Worm (Caenorhabditis elegans) whole organism, L1 larva: Measurements from ENCODE around the gene ZK622.1.

Experiments
- C16A3.4 ChIP-seq: fragments of 150-350 bp; optimal IDR thresholded peaks from 2 replicates; lab custom pipeline; 2014; ENCODE audit warnings: missing biosample characterization, missing genetic modification characterization
- C34B4.2 ChIP-seq: sonication (generic microtip); optimal IDR thresholded peaks from 2 replicates; lab custom pipeline; 2017; ENCODE audit warnings: mild to moderate bottlenecking, missing genetic modification characterization, missing compliant biosample characterization
- F16B12.6 ChIP-seq: fragments of 150-350 bp; optimal IDR thresholded peaks from 2 replicates; lab custom pipeline; 2014; ENCODE audit warnings: missing biosample characterization, missing genetic modification characterization
- aha-1 ChIP-seq: fragments of 150-350 bp; optimal IDR thresholded peaks from 2 replicates; lab custom pipeline; 2014; ENCODE audit warnings: missing biosample characterization, missing genetic modification characterization
- alr-1 ChIP-seq: fragments of 200-800 bp; sonication (Bioruptor generic); optimal IDR thresholded peaks from 2 replicates; lab custom pipeline; 2018; ENCODE audit warnings: borderline replicate concordance, mild to moderate bottlenecking, missing genetic modification characterization, missing compliant biosample characterization
- aly-2 ChIP-seq: fragments of 150-350 bp; optimal IDR thresholded peaks from 2 replicates; lab custom pipeline; 2014; ENCODE audit warnings: missing biosample characterization, missing genetic modification characterization
- ama-1 ChIP-seq: fragments of 150-350 bp; optimal IDR thresholded peaks from 2 replicates; lab custom pipeline; 2014
- blmp-1 ChIP-seq: fragments of 150-350 bp; optimal IDR thresholded peaks from 2 replicates; lab custom pipeline; 2014; ENCODE audit warnings: missing biosample characterization, missing genetic modification characterization
- ceh-8 ChIP-seq: fragments of 200-800 bp; sonication (Bioruptor generic); optimal IDR thresholded peaks from 2 replicates; lab custom pipeline; 2018; ENCODE audit warnings: mild to moderate bottlenecking, missing genetic modification characterization, moderate library complexity, missing compliant biosample characterization
- ceh-82 ChIP-seq, 3 experiments: fragments of 150-350 bp in 1 of 3; sonication (generic microtip) in 2 of 3; optimal IDR thresholded peaks; 2 replicates each; lab custom pipeline; 2014 to 2017; ENCODE audit warnings: missing biosample characterization in 3 of 3, missing genetic modification characterization in 3 of 3
- ceh-88 ChIP-seq: fragments of 200-800 bp; sonication (Bioruptor generic); IDR thresholded peaks from 2 replicates; pipeline ENCODE4 v1.3.6; 2022; ENCODE audit warnings: missing genetic modification characterization, missing compliant biosample characterization
- ceh-90 ChIP-seq: sonication (generic microtip); optimal IDR thresholded peaks from 2 replicates; lab custom pipeline; 2016; ENCODE audit warnings: missing genetic modification characterization, missing compliant biosample characterization
- efl-1 ChIP-seq, 4 experiments: fragments of 150-350 bp; optimal IDR thresholded peaks in 3 of 4; peaks in 1 of 4; 1 replicate in 1 of 4; 2 replicates in 3 of 4; lab custom pipeline; 2014; ENCODE audit warnings: missing biosample characterization in 2 of 4, missing genetic modification characterization in 2 of 4, missing genetic modification reagents in 2 of 4
- efl-3 ChIP-seq: fragments of 200-800 bp; sonication (Bioruptor generic); optimal IDR thresholded peaks from 2 replicates; lab custom pipeline; 2018; ENCODE audit warnings: mild to moderate bottlenecking, missing genetic modification characterization, missing compliant biosample characterization
- elt-2 ChIP-seq: sonication (generic microtip); optimal IDR thresholded peaks from 2 replicates; lab custom pipeline; 2016; ENCODE audit warnings: missing genetic modification characterization, mild to moderate bottlenecking, inconsistent platforms, missing compliant biosample characterization, missing genetic modification reagents
- elt-3 ChIP-seq, 6 experiments: fragments of 150-350 bp in 1 of 6; sonication (generic microtip); optimal IDR thresholded peaks; 2 replicates each; lab custom pipeline; 2017 to 2018; ENCODE audit warnings: missing biosample characterization in 6 of 6, missing genetic modification characterization in 6 of 6, inconsistent platforms in 1 of 6
- ets-5 ChIP-seq: fragments of 200-800 bp; sonication (Bioruptor generic); IDR thresholded peaks from 2 replicates; pipeline ENCODE4 v1.3.6; 2022; ENCODE audit warnings: missing genetic modification characterization, missing compliant biosample characterization
- hlh-4 ChIP-seq: sonication (generic microtip); optimal IDR thresholded peaks from 2 replicates; lab custom pipeline; 2016; ENCODE audit warnings: mild to moderate bottlenecking, missing genetic modification characterization, missing compliant biosample characterization
- isw-1 ChIP-seq: fragments of 200-800 bp; sonication (Bioruptor generic); IDR thresholded peaks from 2 replicates; pipeline ENCODE4 v1.3.6; 2022; ENCODE audit warnings: missing genetic modification characterization, missing compliant biosample characterization
- lin-13 ChIP-seq: fragments of 150-350 bp; optimal IDR thresholded peaks from 2 replicates; lab custom pipeline; 2014; ENCODE audit warnings: missing biosample characterization, missing genetic modification reagents, missing genetic modification characterization
- lin-14 ChIP-seq: fragments of 200-800 bp; sonication (Bioruptor generic); optimal IDR thresholded peaks from 2 replicates; lab custom pipeline; 2018; ENCODE audit warnings: mild to moderate bottlenecking, missing genetic modification characterization, moderate library complexity, missing compliant biosample characterization
- lin-35 ChIP-seq, 2 experiments: fragments of 150-350 bp; optimal IDR thresholded peaks; 2 replicates each; lab custom pipeline; 2014; ENCODE audit warnings: missing biosample characterization in 2 of 2, missing genetic modification characterization in 2 of 2, missing genetic modification reagents in 2 of 2
- lin-39 ChIP-seq: fragments of 150-350 bp; optimal IDR thresholded peaks from 2 replicates; lab custom pipeline; 2014; ENCODE audit warnings: missing biosample characterization, missing genetic modification reagents, missing genetic modification characterization
- lsy-2 ChIP-seq, 2 experiments: fragments of 150-350 bp; optimal IDR thresholded peaks; 2 replicates each; lab custom pipeline; 2014; ENCODE audit warnings: missing biosample characterization in 2 of 2, missing genetic modification characterization in 2 of 2
- mab-9 ChIP-seq: fragments of 200-800 bp; sonication (Bioruptor generic); IDR thresholded peaks from 2 replicates; pipeline ENCODE4 v1.3.6; 2022; ENCODE audit warnings: missing genetic modification reagents, missing genetic modification characterization, missing compliant biosample characterization
- mef-2 ChIP-seq: fragments of 150-350 bp; optimal IDR thresholded peaks from 2 replicates; lab custom pipeline; 2014; ENCODE audit warnings: missing biosample characterization, missing genetic modification characterization
- mep-1 ChIP-seq: fragments of 150-350 bp; optimal IDR thresholded peaks from 2 replicates; lab custom pipeline; 2014; ENCODE audit warnings: missing biosample characterization, missing genetic modification characterization
- nhr-11 ChIP-seq: fragments of 150-350 bp; optimal IDR thresholded peaks from 2 replicates; lab custom pipeline; 2014; ENCODE audit warnings: missing biosample characterization, missing genetic modification characterization
- nhr-12 ChIP-seq: sonication (generic microtip); optimal IDR thresholded peaks from 2 replicates; lab custom pipeline; 2017; ENCODE audit warnings: missing biosample characterization, missing genetic modification characterization
- nhr-20 ChIP-seq: sonication (generic microtip); optimal IDR thresholded peaks from 2 replicates; lab custom pipeline; 2016; ENCODE audit warnings: mild to moderate bottlenecking, missing genetic modification characterization, missing compliant biosample characterization
- nhr-76 ChIP-seq: sonication (generic microtip); optimal IDR thresholded peaks from 2 replicates; lab custom pipeline; 2017; ENCODE audit warnings: missing biosample characterization, missing genetic modification characterization
- nhr-77 ChIP-seq: fragments of 150-350 bp; optimal IDR thresholded peaks from 2 replicates; lab custom pipeline; 2014; ENCODE audit warnings: missing biosample characterization, missing genetic modification characterization
- nhr-85 ChIP-seq: sonication (generic microtip); peaks from one replicate; lab custom pipeline; 2016; ENCODE audit warnings: missing genetic modification characterization, inconsistent platforms, missing compliant biosample characterization
- nhr-90 ChIP-seq: sonication (generic microtip); optimal IDR thresholded peaks from 2 replicates; lab custom pipeline; 2016; ENCODE audit warnings: mild to moderate bottlenecking, missing genetic modification characterization, missing compliant biosample characterization; ENCODE audit not compliant: poor library complexity
- pax-3 ChIP-seq: fragments of 200-800 bp; sonication (Bioruptor generic); optimal IDR thresholded peaks from 2 replicates; lab custom pipeline; 2018; ENCODE audit warnings: mild to moderate bottlenecking, missing genetic modification characterization, moderate library complexity, missing compliant biosample characterization
- skn-1 ChIP-seq: fragments of 150-350 bp; optimal IDR thresholded peaks from 2 replicates; lab custom pipeline; 2014; ENCODE audit warnings: missing biosample characterization, missing genetic modification characterization
- snpc-4 ChIP-seq: fragments of 150-350 bp; optimal IDR thresholded peaks from 2 replicates; lab custom pipeline; 2014; ENCODE audit warnings: missing biosample characterization, missing genetic modification characterization
- snu-23 ChIP-seq: sonication (generic microtip); optimal IDR thresholded peaks from 2 replicates; lab custom pipeline; 2016; ENCODE audit warnings: missing genetic modification characterization, missing compliant biosample characterization
- sox-4 ChIP-seq: sonication (generic microtip); optimal IDR thresholded peaks from 2 replicates; lab custom pipeline; 2016; ENCODE audit warnings: missing genetic modification characterization, missing compliant biosample characterization
- tbx-2 ChIP-seq: sonication (generic microtip); optimal IDR thresholded peaks from 2 replicates; lab custom pipeline; 2016; ENCODE audit warnings: missing genetic modification characterization, missing compliant biosample characterization
- tlp-1 ChIP-seq: fragments of 150-350 bp; optimal IDR thresholded peaks from 2 replicates; lab custom pipeline; 2014; ENCODE audit warnings: missing biosample characterization, missing genetic modification characterization
- unc-130 ChIP-seq: fragments of 150-350 bp; optimal IDR thresholded peaks from 2 replicates; lab custom pipeline; 2017; ENCODE audit warnings: missing biosample characterization, missing genetic modification characterization, inconsistent platforms
- unc-30 ChIP-seq: sonication (generic microtip); optimal IDR thresholded peaks from 2 replicates; lab custom pipeline; 2017; ENCODE audit warnings: missing biosample characterization, missing genetic modification characterization
- unc-62 ChIP-seq: fragments of 150-350 bp; optimal IDR thresholded peaks from 2 replicates; lab custom pipeline; 2014; ENCODE audit warnings: missing biosample characterization, missing genetic modification reagents, missing genetic modification characterization
- unc-86 ChIP-seq: sonication (generic microtip); optimal IDR thresholded peaks from 2 replicates; lab custom pipeline; 2016; ENCODE audit warnings: missing genetic modification characterization, missing compliant biosample characterization
- zag-1 ChIP-seq: fragments of 150-350 bp; optimal IDR thresholded peaks from 2 replicates; lab custom pipeline; 2014; ENCODE audit warnings: missing biosample characterization, missing genetic modification characterization

Gene ZK622.1

DNA sequence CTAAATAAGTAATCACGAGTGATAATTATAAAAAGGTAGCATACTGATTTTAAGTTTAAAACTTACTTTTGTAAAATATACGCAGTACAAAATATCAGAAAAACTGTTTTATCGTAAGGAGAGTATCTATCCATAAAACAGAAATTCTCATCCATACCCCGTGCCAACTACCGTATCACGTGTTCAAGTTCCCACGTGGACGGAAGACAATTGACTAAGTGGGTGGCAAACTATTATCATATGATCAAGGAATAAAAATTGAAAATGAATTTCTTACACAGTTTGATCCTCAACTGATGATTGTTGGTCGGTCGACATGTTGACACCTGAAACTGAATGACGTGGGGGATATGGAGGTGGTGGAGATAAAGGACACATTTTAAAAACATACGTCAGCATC is 11.4 kb upstream of the ZK622.1 start, which contains the start of gene pmt-1 (continued):
- TF ChIP-seq mep-1, result peak; percentile 31
- peak in 1 of 2 experiments; percentile 69 for TF ChIP-seq lin-35 (GFP tag; optimal IDR thresholded peaks at IDR 0.05; lab: Kevin White, UChicago)
- TF ChIP-seq elt-2 (tag; lab: Kevin White, UChicago), result peak; percentile 63
- TF ChIP-seq unc-62, result no peak
- TF ChIP-seq blmp-1 (tag; lab: Kevin White, UChicago), result peak; percentile 73
- no peak for TF ChIP-seq isw-1 (GFP tag; lab: Robert Waterston, UW)
- no peak for TF ChIP-seq snpc-4 (tag; lab: Kevin White, UChicago)
- no peak for TF ChIP-seq zag-1 (tag; lab: Kevin White, UChicago)
- no peak for TF ChIP-seq efl-1 (optimal IDR thresholded peaks at IDR 0.05; lab: Kevin White, UChicago)
- peak in 1 of 2 experiments; percentile 88 for TF ChIP-seq efl-1 (GFP tag; optimal IDR thresholded peaks at IDR 0.05 in 1 of 2; lab: Kevin White, UChicago)
- no peak for TF ChIP-seq mef-2
- TF ChIP-seq snu-23 (GFP tag; lab: Kevin White, UChicago), result peak; percentile 31
- no peak for TF ChIP-seq nhr-76 (tag; lab: Kevin White, UChicago)
- no peak for TF ChIP-seq aha-1
- TF ChIP-seq unc-130, result no peak
- no peak for TF ChIP-seq lin-13 (GFP tag; lab: Kevin White, UChicago)
- TF ChIP-seq lin-39 (tag; lab: Kevin White, UChicago), result no peak
- no peak for TF ChIP-seq unc-30 (tag; lab: Kevin White, UChicago)
- TF ChIP-seq C34B4.2 (tag; lab: Kevin White, UChicago), result no peak
- no peak for TF ChIP-seq nhr-77 (tag; lab: Kevin White, UChicago)
- TF ChIP-seq mab-9 (GFP tag; lab: Robert Waterston, UW), result no peak
- no peak for TF ChIP-seq sox-4
- peak; percentile 8 for TF ChIP-seq C16A3.4 (tag; lab: Kevin White, UChicago)
- no peak for TF ChIP-seq tbx-2 (tag; lab: Kevin White, UChicago)
- no peak for TF ChIP-seq skn-1 (tag; lab: Kevin White, UChicago)
- TF ChIP-seq lsy-2 (tag; optimal IDR thresholded peaks at IDR 0.05; lab: Kevin White, UChicago), result no peak
- no peak for TF ChIP-seq nhr-11 (tag; lab: Kevin White, UChicago)
- TF ChIP-seq unc-86, result no peak
- TF ChIP-seq ceh-90 (tag; lab: Kevin White, UChicago), result no peak
- TF ChIP-seq aly-2, result no peak
- no peak for TF ChIP-seq nhr-12 (tag; lab: Kevin White, UChicago)
- no peak for TF ChIP-seq ceh-82 (tag; optimal IDR thresholded peaks at IDR 0.05; lab: Kevin White, UChicago)
- peak; percentile 44 for TF ChIP-seq lin-14 (GFP tag; lab: Kevin White, UChicago)
- no peak for TF ChIP-seq tlp-1 (tag; lab: Kevin White, UChicago)

DNA sequence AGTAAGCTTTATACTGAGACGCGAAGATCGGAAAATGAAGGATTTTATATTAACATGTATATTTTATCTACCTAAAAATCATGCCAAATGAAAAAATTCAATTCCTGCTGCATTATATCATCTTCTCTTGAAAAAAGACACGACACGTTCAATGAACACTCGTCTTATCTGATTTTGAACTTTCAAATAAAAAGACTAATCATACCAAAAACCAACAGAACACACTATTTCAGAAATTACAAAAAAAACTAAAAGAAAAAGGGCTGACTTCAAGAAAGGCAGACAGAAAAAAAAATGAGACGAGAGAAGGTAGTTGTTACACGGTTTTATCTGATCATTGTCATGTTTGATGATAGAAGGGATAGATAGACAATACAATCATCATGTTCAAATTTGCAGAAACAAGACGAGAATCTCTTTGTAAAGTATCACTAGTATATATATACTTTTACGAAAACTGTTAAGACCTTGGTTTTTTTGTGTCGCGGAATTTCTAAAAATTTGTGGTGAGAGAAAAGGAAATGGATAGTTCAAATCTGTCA is 10.8 kb upstream of the ZK622.1 start:
- no peak for TF ChIP-seq snpc-4 (tag; lab: Kevin White, UChicago)
- peak; percentile 80 for TF ChIP-seq nhr-85
- TF ChIP-seq ceh-8 (GFP tag; lab: Kevin White, UChicago), result no peak
- no peak for TF ChIP-seq ceh-88 (GFP tag; lab: Robert Waterston, UW)
- no peak for TF ChIP-seq efl-3 (GFP tag; lab: Kevin White, UChicago)
- TF ChIP-seq elt-3 (tag; optimal IDR thresholded peaks at IDR 0.05; lab: Kevin White, UChicago), result peak in 1 of 6 experiments; percentile 8
- TF ChIP-seq F16B12.6, result no peak
- TF ChIP-seq unc-30 (tag; lab: Kevin White, UChicago), result no peak
- TF ChIP-seq nhr-76 (tag; lab: Kevin White, UChicago), result no peak
- TF ChIP-seq efl-1 (optimal IDR thresholded peaks at IDR 0.05; lab: Kevin White, UChicago), result no peak
- no peak for TF ChIP-seq efl-1 (GFP tag; optimal IDR thresholded peaks at IDR 0.05 in 1 of 2; lab: Kevin White, UChicago)
- no peak for TF ChIP-seq hlh-4 (tag; lab: Kevin White, UChicago)
- no peak for TF ChIP-seq nhr-90 (tag; lab: Kevin White, UChicago)
- peak; percentile 10 for TF ChIP-seq snu-23 (GFP tag; lab: Kevin White, UChicago)
- no peak for TF ChIP-seq pax-3 (tag; lab: Kevin White, UChicago)
- no peak for TF ChIP-seq ama-1 (lab: Kevin White, UChicago)
- TF ChIP-seq lin-35 (GFP tag; optimal IDR thresholded peaks at IDR 0.05; lab: Kevin White, UChicago), result peak in 1 of 2 experiments; percentile 12
- TF ChIP-seq nhr-20, result peak; percentile 22
- TF ChIP-seq skn-1 (tag; lab: Kevin White, UChicago), result no peak
- no peak for TF ChIP-seq ets-5 (GFP tag; lab: Robert Waterston, UW)
- no peak for TF ChIP-seq alr-1
- no peak for TF ChIP-seq sox-4
- TF ChIP-seq lin-14 (GFP tag; lab: Kevin White, UChicago), result peak; percentile 57
- TF ChIP-seq, all 84 proteins: peak for 6
